Worm (Caenorhabditis elegans) whole organism, late embryonic: ENCODE data around the gene ZK185.1.

Source experiments
- ceh-14 ChIP-seq: sonication (generic microtip); optimal IDR thresholded peaks from 2 replicates; lab custom pipeline; 2016; ENCODE audit warnings: missing genotype, missing genetic modification characterization, missing compliant biosample characterization
- ceh-30 ChIP-seq: fragments of 150-350 bp; optimal IDR thresholded peaks from 2 replicates; lab custom pipeline; 2014; ENCODE audit warnings: missing biosample characterization, missing genetic modification characterization
- ets-4 ChIP-seq: sonication (generic microtip); optimal IDR thresholded peaks from 2 replicates; lab custom pipeline; 2016; ENCODE audit warnings: missing genetic modification characterization, missing compliant biosample characterization
- hlh-13 ChIP-seq: fragments of 200-800 bp; sonication (Bioruptor generic); optimal IDR thresholded peaks from 2 replicates; lab custom pipeline; 2018; ENCODE audit warnings: mild to moderate bottlenecking, missing genetic modification characterization, missing compliant biosample characterization
- hlh-30 ChIP-seq: sonication (generic microtip); optimal IDR thresholded peaks from 2 replicates; lab custom pipeline; 2017; ENCODE audit warnings: antibody characterized with exemption, missing genetic modification characterization, missing compliant biosample characterization; ENCODE audit not compliant: insufficient read depth
- nfya-1 ChIP-seq: sonication (generic microtip); optimal IDR thresholded peaks from 2 replicates; lab custom pipeline; 2017; ENCODE audit warnings: missing genetic modification characterization, mild to moderate bottlenecking, missing compliant biosample characterization, antibody characterized with exemption, moderate library complexity
- odd-2 ChIP-seq: sonication (generic microtip); optimal IDR thresholded peaks from 2 replicates; lab custom pipeline; 2017; ENCODE audit warnings: antibody characterized with exemption, mild to moderate bottlenecking, missing genetic modification characterization, missing compliant biosample characterization
- rnt-1 ChIP-seq: sonication (generic microtip); optimal IDR thresholded peaks from 2 replicates; lab custom pipeline; 2016; ENCODE audit warnings: missing genetic modification characterization, missing compliant biosample characterization
- ztf-16 ChIP-seq: sonication (generic microtip); optimal IDR thresholded peaks from 2 replicates; lab custom pipeline; 2017; ENCODE audit warnings: missing genetic modification characterization, missing compliant biosample characterization

DNA sequence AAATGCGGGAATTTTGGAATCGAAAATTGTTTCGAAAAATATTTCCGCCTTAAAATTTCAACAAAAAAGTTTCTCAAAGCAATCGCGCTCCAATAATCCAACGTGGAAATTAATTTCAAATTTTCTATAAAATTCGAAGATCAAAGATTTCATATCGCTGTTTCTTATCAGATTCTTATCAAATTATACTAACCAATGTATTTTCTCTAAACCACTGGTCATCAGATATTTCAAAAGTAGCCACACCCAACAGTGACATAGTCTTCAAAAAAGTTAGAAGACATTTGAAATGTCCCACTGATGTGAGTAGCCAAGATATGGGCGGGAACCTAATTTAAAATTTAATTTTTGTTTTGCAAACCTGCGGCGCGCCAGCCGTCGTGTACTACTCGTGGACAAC lies 39.2 kb downstream of the ZK185.1 start:
- no peak for TF ChIP-seq hlh-13 (GFP tag; lab: Kevin White, UChicago)
- no peak for TF ChIP-seq ceh-14
- no peak for TF ChIP-seq nfya-1
- TF ChIP-seq ets-4 (tag; lab: Kevin White, UChicago): no peak
- TF ChIP-seq hlh-30 (tag; lab: Kevin White, UChicago): no peak
- TF ChIP-seq rnt-1: no peak
- TF ChIP-seq odd-2 (tag; lab: Kevin White, UChicago): no peak
- no peak for TF ChIP-seq ztf-16 (tag; lab: Kevin White, UChicago)
- TF ChIP-seq ceh-30 (tag; lab: Kevin White, UChicago): no peak
